Worm (Caenorhabditis elegans) whole organism, late embryonic: Measurements from ENCODE around the gene F22E12.3.

Experiments used
- C08G9.2 ChIP-seq: sonication (generic microtip); optimal IDR thresholded peaks from 2 replicates; lab custom pipeline; 2016; ENCODE audit warnings: mild to moderate bottlenecking, missing genetic modification characterization, moderate library complexity, missing compliant biosample characterization
- K09A11.1 ChIP-seq: sonication (generic microtip); optimal IDR thresholded peaks from 2 replicates; lab custom pipeline; 2017; ENCODE audit warnings: antibody characterized with exemption, mild to moderate bottlenecking, missing genetic modification characterization, missing compliant biosample characterization; ENCODE audit not compliant: insufficient read depth
- Y22D7AL.16 ChIP-seq: sonication (generic microtip); optimal IDR thresholded peaks from 2 replicates; lab custom pipeline; 2016; ENCODE audit warnings: missing genetic modification characterization, missing compliant biosample characterization
- ahr-1 ChIP-seq: sonication (generic microtip); optimal IDR thresholded peaks from 2 replicates; lab custom pipeline; 2016; ENCODE audit warnings: missing genetic modification characterization, missing compliant biosample characterization
- ceh-14 ChIP-seq: sonication (generic microtip); optimal IDR thresholded peaks from 2 replicates; lab custom pipeline; 2016; ENCODE audit warnings: missing genotype, missing genetic modification characterization, missing compliant biosample characterization
- ceh-18 ChIP-seq: sonication (generic microtip); optimal IDR thresholded peaks from 2 replicates; lab custom pipeline; 2016; ENCODE audit warnings: missing genetic modification characterization, missing compliant biosample characterization
- ceh-19 ChIP-seq: fragments of 200-800 bp; sonication (Bioruptor generic); optimal IDR thresholded peaks from 2 replicates; lab custom pipeline; 2018; ENCODE audit warnings: mild to moderate bottlenecking, missing genetic modification characterization, missing compliant biosample characterization
- ceh-2 ChIP-seq: sonication (generic microtip); optimal IDR thresholded peaks from 2 replicates; lab custom pipeline; 2016; ENCODE audit warnings: missing genotype, missing genetic modification characterization, missing compliant biosample characterization
- ceh-22 ChIP-seq: sonication (generic microtip); optimal IDR thresholded peaks from 2 replicates; lab custom pipeline; 2017; ENCODE audit warnings: missing biosample characterization, missing genetic modification characterization
- ceh-45 ChIP-seq: fragments of 200-800 bp; sonication (Bioruptor generic); IDR thresholded peaks from 2 replicates; pipeline ENCODE4 v1.3.6; 2022; ENCODE audit warnings: missing genetic modification reagents, missing genetic modification characterization, missing compliant biosample characterization
- ceh-6 ChIP-seq: fragments of 200-800 bp; sonication (Bioruptor generic); optimal IDR thresholded peaks from 2 replicates; lab custom pipeline; 2018; ENCODE audit warnings: mild to moderate bottlenecking, missing genetic modification characterization, missing compliant biosample characterization
- che-1 ChIP-seq: sonication (generic microtip); optimal IDR thresholded peaks from 2 replicates; lab custom pipeline; 2016; ENCODE audit warnings: mild to moderate bottlenecking, missing genetic modification characterization, missing compliant biosample characterization
- fax-1 ChIP-seq: sonication (generic microtip); optimal IDR thresholded peaks from 2 replicates; lab custom pipeline; 2016; ENCODE audit warnings: missing genotype, missing genetic modification characterization, missing compliant biosample characterization
- gmeb-2 ChIP-seq: sonication (generic microtip); optimal IDR thresholded peaks from 2 replicates; lab custom pipeline; 2016; ENCODE audit warnings: missing genetic modification characterization, inconsistent platforms, missing compliant biosample characterization
- hlh-13 ChIP-seq: fragments of 200-800 bp; sonication (Bioruptor generic); optimal IDR thresholded peaks from 2 replicates; lab custom pipeline; 2018; ENCODE audit warnings: mild to moderate bottlenecking, missing genetic modification characterization, missing compliant biosample characterization
- hlh-30 ChIP-seq: sonication (generic microtip); optimal IDR thresholded peaks from 2 replicates; lab custom pipeline; 2017; ENCODE audit warnings: antibody characterized with exemption, missing genetic modification characterization, missing compliant biosample characterization; ENCODE audit not compliant: insufficient read depth
- hlh-6 ChIP-seq: sonication (generic microtip); optimal IDR thresholded peaks from 2 replicates; lab custom pipeline; 2016; ENCODE audit warnings: missing genotype, missing genetic modification characterization, missing compliant biosample characterization
- hlh-8 ChIP-seq: sonication (generic microtip); optimal IDR thresholded peaks from 2 replicates; lab custom pipeline; 2016; ENCODE audit warnings: missing genotype, missing genetic modification characterization, missing compliant biosample characterization
- lin-11 ChIP-seq: fragments of 200-800 bp; sonication (Bioruptor generic); optimal IDR thresholded peaks from 2 replicates; lab custom pipeline; 2018; ENCODE audit warnings: mild to moderate bottlenecking, missing genetic modification characterization, missing compliant biosample characterization
- nhr-232 ChIP-seq: sonication (generic microtip); optimal IDR thresholded peaks from 2 replicates; lab custom pipeline; 2016; ENCODE audit warnings: missing genetic modification characterization, missing compliant biosample characterization
- odd-2 ChIP-seq: sonication (generic microtip); optimal IDR thresholded peaks from 2 replicates; lab custom pipeline; 2017; ENCODE audit warnings: antibody characterized with exemption, mild to moderate bottlenecking, missing genetic modification characterization, missing compliant biosample characterization
- pag-3 ChIP-seq: sonication (generic microtip); optimal IDR thresholded peaks from 2 replicates; lab custom pipeline; 2016; ENCODE audit warnings: missing compliant biosample characterization, missing genetic modification characterization, borderline replicate concordance
- pha-2 ChIP-seq: sonication (generic microtip); optimal IDR thresholded peaks from 2 replicates; lab custom pipeline; 2017; ENCODE audit warnings: mild to moderate bottlenecking, missing genetic modification characterization, missing compliant biosample characterization
- pha-4 ChIP-seq: fragments of 150-350 bp; optimal IDR thresholded peaks from 2 replicates; lab custom pipeline; 2018; ENCODE audit warnings: missing biosample characterization, missing genetic modification reagents, missing genetic modification characterization
- pqm-1 ChIP-seq: sonication (generic microtip); optimal IDR thresholded peaks from 2 replicates; lab custom pipeline; 2016; ENCODE audit warnings: missing genetic modification characterization, missing compliant biosample characterization
- pros-1 ChIP-seq: fragments of 150-350 bp; optimal IDR thresholded peaks from 2 replicates; lab custom pipeline; 2014; ENCODE audit warnings: missing biosample characterization, missing genetic modification reagents, missing genetic modification characterization
- sox-2 ChIP-seq: fragments of 200-800 bp; sonication (Bioruptor generic); IDR thresholded peaks from 2 replicates; pipeline ENCODE4 v1.3.6; 2022; ENCODE audit warnings: missing genetic modification reagents, missing genetic modification characterization, missing compliant biosample characterization
- tbx-2 ChIP-seq: sonication (generic microtip); optimal IDR thresholded peaks from 2 replicates; lab custom pipeline; 2016; ENCODE audit warnings: missing genetic modification characterization, missing compliant biosample characterization
- unc-3 ChIP-seq, 2 experiments: fragments of 200-800 bp in 1 of 2; sonication (Bioruptor generic) in 1 of 2; sonication (generic microtip) in 1 of 2; conservative IDR thresholded peaks in 1 of 2; optimal IDR thresholded peaks in 1 of 2; 2 replicates each; pipeline versions ENCODE4 v1.3.6 to Lab custom; 2016 to 2022; ENCODE audit warnings: missing compliant biosample characterization in 2 of 2, missing genetic modification characterization in 2 of 2, missing genetic modification reagents in 1 of 2
- unc-42 ChIP-seq: sonication (generic microtip); optimal IDR thresholded peaks from 2 replicates; lab custom pipeline; 2016; ENCODE audit warnings: missing genotype, missing genetic modification characterization, missing compliant biosample characterization
- unc-55 ChIP-seq: sonication (generic microtip); optimal IDR thresholded peaks from 2 replicates; lab custom pipeline; 2017; ENCODE audit warnings: missing biosample characterization, missing genetic modification reagents, missing genetic modification characterization
- zip-5 ChIP-seq: sonication (generic microtip); optimal IDR thresholded peaks from 2 replicates; lab custom pipeline; 2016; ENCODE audit warnings: missing genetic modification characterization, missing compliant biosample characterization

F22E12.3 gene

DNA sequence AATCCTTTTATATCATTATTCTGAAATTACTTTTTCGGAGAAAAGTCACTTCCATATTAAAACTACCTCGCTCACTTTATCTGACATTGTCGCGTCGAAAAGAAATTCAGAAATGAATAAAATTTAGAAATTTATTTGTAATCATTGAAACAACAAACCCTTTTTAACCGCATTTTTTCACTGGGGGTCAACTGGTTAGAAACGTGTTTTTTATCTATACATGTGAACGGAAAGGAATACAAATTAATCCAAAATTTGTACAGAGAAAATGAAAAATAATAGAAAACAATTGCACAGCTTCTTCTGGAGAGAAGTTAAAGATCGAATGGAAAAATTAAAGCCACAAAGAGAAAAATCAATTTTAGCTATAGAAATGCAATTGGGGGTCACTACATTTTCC lies 34.6 kb downstream of the F22E12.3 start, which contains the start of gene tag-314:
Gene tag-314, minus strand, starts transcription at position 101 of the 400 bp plus-strand sequence.
- no peak for TF ChIP-seq odd-2
- TF ChIP-seq sox-2 (GFP tag; lab: Robert Waterston, UW) = no peak
- no peak for TF ChIP-seq Y22D7AL.16 (tag; lab: Kevin White, UChicago)
- no peak for TF ChIP-seq pag-3 (tag; lab: Kevin White, UChicago)
- TF ChIP-seq pros-1 (tag; lab: Kevin White, UChicago) = no peak
- no peak for TF ChIP-seq pha-2 (tag; lab: Kevin White, UChicago)

DNA sequence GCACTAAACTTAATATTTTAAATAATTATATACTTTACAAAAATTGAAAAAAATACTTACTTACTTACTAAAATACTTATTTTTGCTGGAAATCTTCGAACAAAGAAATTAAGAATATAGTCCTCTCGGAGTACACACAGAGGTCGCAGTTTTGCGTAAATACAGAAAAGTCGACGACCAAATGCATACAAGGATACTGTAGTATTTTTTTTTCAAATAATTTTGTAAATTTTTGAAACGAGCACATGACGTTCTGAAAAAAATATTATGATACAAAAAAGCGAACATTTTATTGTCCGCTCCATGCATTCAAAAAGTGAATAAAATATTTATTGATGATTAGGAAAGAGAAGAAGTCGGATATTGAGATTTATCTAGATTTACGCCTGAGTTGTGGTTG lies 36.9 kb downstream of the F22E12.3 start, which contains the start of gene apc-10:
Gene apc-10, minus strand, starts transcription at position 101 of the 400 bp plus-strand sequence.
- TF ChIP-seq K09A11.1 (tag; lab: Kevin White, UChicago) (no peak), hlh-13 (GFP tag; lab: Kevin White, UChicago) (no peak), hlh-6 (tag; lab: Kevin White, UChicago) (no peak), sox-2 (GFP tag; lab: Robert Waterston, UW) (no peak), pha-4 (tag; lab: Kevin White, UChicago) (no peak), ceh-18 (tag; lab: Kevin White, UChicago) (no peak), fax-1 (tag; lab: Kevin White, UChicago) (no peak), unc-3 (GFP tag; conservative IDR thresholded peaks at IDR 0.05; lab: Robert Waterston, UW) (no peak), unc-3 (tag; optimal IDR thresholded peaks at IDR 0.05; lab: Kevin White, UChicago) (no peak), tbx-2 (no peak), hlh-8 (tag; lab: Kevin White, UChicago) (no peak), hlh-30 (tag; lab: Kevin White, UChicago) (no peak)
- TF ChIP-seq, all 69 proteins: peak for 0

DNA sequence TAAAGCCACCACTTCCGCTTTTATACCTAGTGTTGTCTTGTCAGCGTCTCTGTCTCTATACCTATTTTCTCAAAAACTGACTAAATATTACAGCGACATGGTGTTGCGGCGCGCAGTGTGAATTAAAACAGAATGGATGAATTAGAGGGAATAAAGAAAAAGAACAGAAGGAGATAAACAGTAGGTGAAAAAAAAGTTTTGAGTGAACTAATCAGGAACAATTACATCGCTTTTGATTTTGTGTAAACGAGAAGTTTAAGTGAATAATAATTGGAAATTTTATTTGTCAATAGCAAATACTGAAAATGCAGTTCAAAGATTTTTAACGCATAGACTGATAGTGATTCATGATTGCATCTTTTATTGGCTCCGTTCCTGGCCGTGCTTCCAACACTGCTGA lies 38.1 kb downstream of the F22E12.3 start, which contains the start of gene col-12:
Gene col-12, minus strand, starts transcription at position 101 of the 400 bp plus-strand sequence.
- TF ChIP-seq ceh-22 (tag; lab: Kevin White, UChicago) = no peak
- no peak for TF ChIP-seq K09A11.1 (tag; lab: Kevin White, UChicago)
- no peak for TF ChIP-seq lin-11 (tag; lab: Kevin White, UChicago)
- TF ChIP-seq C08G9.2 = no peak
- no peak for TF ChIP-seq pha-2 (tag; lab: Kevin White, UChicago)
- TF ChIP-seq hlh-8 (tag; lab: Kevin White, UChicago) = no peak
- no peak for TF ChIP-seq pqm-1 (tag; lab: Kevin White, UChicago)
- no peak for TF ChIP-seq unc-42 (tag; lab: Kevin White, UChicago)
- TF ChIP-seq ceh-6 = no peak
- no peak for TF ChIP-seq nhr-232 (tag; lab: Kevin White, UChicago)
- TF ChIP-seq ceh-2 (tag; lab: Kevin White, UChicago) = no peak
- TF ChIP-seq zip-5 (tag; lab: Kevin White, UChicago) = no peak
- no peak for TF ChIP-seq ceh-45 (GFP tag; lab: Robert Waterston, UW)
- TF ChIP-seq pros-1 (tag; lab: Kevin White, UChicago) = no peak

DNA sequence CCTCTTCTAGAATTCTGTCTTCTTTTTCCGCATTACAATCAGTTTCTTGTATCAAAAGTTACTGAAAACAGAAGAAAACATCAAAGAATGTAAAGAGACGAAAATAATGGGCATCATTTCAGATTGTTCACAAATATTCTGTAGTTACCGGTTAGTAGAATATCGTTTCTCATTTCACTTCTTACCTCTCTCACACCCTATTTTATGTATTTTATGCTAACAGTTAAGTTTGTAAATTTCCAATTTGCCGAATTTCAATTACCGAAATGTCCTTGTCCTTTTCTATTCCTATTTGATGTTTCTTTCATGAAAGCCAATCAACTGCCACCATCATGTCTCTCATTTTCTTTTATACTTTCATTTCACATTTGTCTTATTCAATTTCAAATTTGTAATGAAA lies 39.7 kb downstream of the F22E12.3 start:
- no peak for TF ChIP-seq pros-1 (tag; lab: Kevin White, UChicago)
- no peak for TF ChIP-seq ceh-14 (tag; lab: Kevin White, UChicago)
- TF ChIP-seq gmeb-2 (tag; lab: Kevin White, UChicago) = no peak
- TF ChIP-seq ceh-6 = no peak
- no peak for TF ChIP-seq unc-42 (tag; lab: Kevin White, UChicago)
- TF ChIP-seq ahr-1 (tag; lab: Kevin White, UChicago) = no peak
- TF ChIP-seq nhr-232 (tag; lab: Kevin White, UChicago) = no peak
- TF ChIP-seq pha-4 (tag; lab: Kevin White, UChicago) = no peak
- TF ChIP-seq ceh-19 (GFP tag; lab: Kevin White, UChicago) = no peak
- TF ChIP-seq pag-3 (tag; lab: Kevin White, UChicago) = no peak
- no peak for TF ChIP-seq unc-55 (GFP tag; lab: Kevin White, UChicago)
- TF ChIP-seq che-1 (tag; lab: Kevin White, UChicago) = no peak
- TF ChIP-seq fax-1 (tag; lab: Kevin White, UChicago) = no peak
